Worm (Caenorhabditis elegans) whole organism, young adult: Measurements from ENCODE around the gene srw-33.
A peak's percentile ranks its signal among the peaks of the same experiment; 100 is the strongest.

ENCODE experiments used
- B0336.3 ChIP-seq: fragments of 200-800 bp; sonication (Bioruptor generic); IDR thresholded peaks from 2 replicates; pipeline ENCODE4 v1.3.6; 2022; ENCODE audit warnings: missing genetic modification characterization, missing compliant biosample characterization
- D2030.7 ChIP-seq: fragments of 200-800 bp; sonication (Bioruptor generic); IDR thresholded peaks from 2 replicates; pipeline ENCODE4 v1.3.6; 2022; ENCODE audit warnings: missing genetic modification reagents, missing genetic modification characterization, missing compliant biosample characterization
- F10E7.11 ChIP-seq: sonication (generic microtip); optimal IDR thresholded peaks from 2 replicates; lab custom pipeline; 2017; ENCODE audit warnings: mild to moderate bottlenecking, missing genetic modification characterization, moderate library complexity, missing compliant biosample characterization
- F22D6.2 ChIP-seq: sonication (generic microtip); optimal IDR thresholded peaks from 2 replicates; lab custom pipeline; 2016; ENCODE audit warnings: mild to moderate bottlenecking, missing genetic modification characterization, missing compliant biosample characterization
- F23B12.7 ChIP-seq: sonication (generic microtip); optimal IDR thresholded peaks from 2 replicates; lab custom pipeline; 2017; ENCODE audit warnings: missing genetic modification characterization, mild to moderate bottlenecking, missing compliant biosample characterization, antibody characterized with exemption, moderate library complexity; ENCODE audit not compliant: insufficient read depth
- F49E8.2 ChIP-seq: sonication (generic microtip); optimal IDR thresholded peaks from 3 replicates; lab custom pipeline; 2017; ENCODE audit warnings: missing genetic modification characterization, mild to moderate bottlenecking, missing compliant biosample characterization, antibody characterized with exemption, moderate library complexity; ENCODE audit not compliant: insufficient read depth
- F52B5.7 ChIP-seq: sonication (generic microtip); optimal IDR thresholded peaks from 2 replicates; lab custom pipeline; 2016; ENCODE audit warnings: mild to moderate bottlenecking, missing genetic modification characterization, missing compliant biosample characterization
- F57A8.1 ChIP-seq: fragments of 200-800 bp; sonication (Bioruptor generic); optimal IDR thresholded peaks from 2 replicates; lab custom pipeline; 2018; ENCODE audit warnings: mild to moderate bottlenecking, missing genetic modification characterization, moderate library complexity, missing compliant biosample characterization
- F57C9.4 ChIP-seq: sonication (generic microtip); optimal IDR thresholded peaks from 2 replicates; lab custom pipeline; 2017; ENCODE audit warnings: mild to moderate bottlenecking, missing genetic modification characterization, missing compliant biosample characterization
- K12H6.12 ChIP-seq: fragments of 200-800 bp; sonication (Bioruptor generic); optimal IDR thresholded peaks from 2 replicates; lab custom pipeline; 2018; ENCODE audit warnings: mild to moderate bottlenecking, missing genetic modification characterization, missing compliant biosample characterization
- Y53G8AR.9 ChIP-seq: fragments of 200-800 bp; sonication (Bioruptor generic); conservative IDR thresholded peaks from 2 replicates; pipeline ENCODE4 v1.3.6; 2022; ENCODE audit warnings: missing genetic modification reagents, missing genetic modification characterization, missing compliant biosample characterization
- Y79H2A.3 ChIP-seq: fragments of 200-800 bp; sonication (Bioruptor generic); conservative IDR thresholded peaks from 2 replicates; pipeline ENCODE4 v1.3.6; 2022; ENCODE audit warnings: missing genetic modification reagents, missing genetic modification characterization, missing compliant biosample characterization
- Y95B8A.8 ChIP-seq: fragments of 200-800 bp; sonication (Bioruptor generic); IDR thresholded peaks from 2 replicates; pipeline ENCODE4 v1.3.6; 2022; ENCODE audit warnings: missing genetic modification reagents, missing genetic modification characterization, missing compliant biosample characterization
- aptf-3 ChIP-seq: fragments of 200-800 bp; sonication (Bioruptor generic); IDR thresholded peaks from 2 replicates; pipeline ENCODE4 v1.3.6; 2022; ENCODE audit warnings: missing genetic modification characterization, missing compliant biosample characterization
- athp-1 ChIP-seq: sonication (generic microtip); optimal IDR thresholded peaks from 2 replicates; lab custom pipeline; 2017; ENCODE audit warnings: mild to moderate bottlenecking, missing genetic modification characterization, missing compliant biosample characterization
- bed-1 ChIP-seq: fragments of 200-800 bp; sonication (Bioruptor generic); IDR thresholded peaks from 2 replicates; pipeline ENCODE4 v1.3.6; 2022; ENCODE audit warnings: missing genetic modification reagents, missing genetic modification characterization, missing compliant biosample characterization
- ceh-79 ChIP-seq: sonication (generic microtip); optimal IDR thresholded peaks from 2 replicates; lab custom pipeline; 2017; ENCODE audit warnings: mild to moderate bottlenecking, missing genetic modification characterization, missing compliant biosample characterization
- hlh-12 ChIP-seq: sonication (generic microtip); optimal IDR thresholded peaks from 2 replicates; lab custom pipeline; 2016; ENCODE audit warnings: missing genetic modification characterization, missing compliant biosample characterization
- hlh-26 ChIP-seq: fragments of 200-800 bp; sonication (Bioruptor generic); conservative IDR thresholded peaks from 2 replicates; pipeline ENCODE4 v1.3.6; 2022; ENCODE audit warnings: missing genetic modification reagents, missing genetic modification characterization, missing compliant biosample characterization
- hmg-20 ChIP-seq: fragments of 200-800 bp; sonication (Bioruptor generic); IDR thresholded peaks from 2 replicates; pipeline ENCODE4 v1.3.6; 2022; ENCODE audit warnings: missing genetic modification reagents, missing genetic modification characterization, missing compliant biosample characterization
- hsf-1 ChIP-seq: fragments of 200-800 bp; sonication (Bioruptor generic); IDR thresholded peaks from 2 replicates; pipeline ENCODE4 v1.3.6; 2022; ENCODE audit warnings: missing genetic modification reagents, missing genetic modification characterization, missing compliant biosample characterization
- lag-1 ChIP-seq: fragments of 200-800 bp; sonication (Bioruptor generic); IDR thresholded peaks from 2 replicates; pipeline ENCODE4 v1.3.6; 2022; ENCODE audit warnings: missing genetic modification reagents, missing genetic modification characterization, missing compliant biosample characterization
- let-526 ChIP-seq: fragments of 200-800 bp; sonication (Bioruptor generic); IDR thresholded peaks from 2 replicates; pipeline ENCODE4 v1.3.6; 2022; ENCODE audit warnings: missing genetic modification reagents, missing genetic modification characterization, missing compliant biosample characterization
- lin-26 ChIP-seq: fragments of 200-800 bp; sonication (Bioruptor generic); IDR thresholded peaks from 2 replicates; pipeline ENCODE4 v1.3.6; 2022; ENCODE audit warnings: missing genetic modification reagents, missing genetic modification characterization, missing compliant biosample characterization
- lin-54 ChIP-seq: fragments of 200-800 bp; sonication (Bioruptor generic); optimal IDR thresholded peaks from 2 replicates; lab custom pipeline; 2018; ENCODE audit warnings: mild to moderate bottlenecking, missing genetic modification characterization, missing compliant biosample characterization
- lir-1 ChIP-seq: fragments of 200-800 bp; sonication (Bioruptor generic); conservative IDR thresholded peaks from 2 replicates; pipeline ENCODE4 v1.3.6; 2022; ENCODE audit warnings: missing genetic modification reagents, missing genetic modification characterization, missing compliant biosample characterization
- lsl-1 ChIP-seq: fragments of 200-800 bp; sonication (Bioruptor generic); optimal IDR thresholded peaks from 2 replicates; lab custom pipeline; 2018; ENCODE audit warnings: mild to moderate bottlenecking, missing genetic modification characterization, moderate library complexity, missing compliant biosample characterization
- madf-10 ChIP-seq: sonication (generic microtip); optimal IDR thresholded peaks from 2 replicates; lab custom pipeline; 2016; ENCODE audit warnings: mild to moderate bottlenecking, missing genetic modification characterization, missing compliant biosample characterization
- madf-3 ChIP-seq: fragments of 200-800 bp; sonication (Bioruptor generic); IDR thresholded peaks from 2 replicates; pipeline ENCODE4 v1.3.6; 2022; ENCODE audit warnings: missing genetic modification reagents, missing genetic modification characterization, missing compliant biosample characterization
- nfya-1 ChIP-seq: sonication (generic microtip); optimal IDR thresholded peaks from 2 replicates; lab custom pipeline; 2017; ENCODE audit warnings: antibody characterized with exemption, missing compliant biosample characterization, missing genetic modification characterization, borderline replicate concordance; ENCODE audit not compliant: insufficient read depth
- nfyb-1 ChIP-seq: fragments of 200-800 bp; sonication (Bioruptor generic); IDR thresholded peaks from 2 replicates; pipeline ENCODE4 v1.3.6; 2022; ENCODE audit warnings: missing genetic modification reagents, missing genetic modification characterization, missing compliant biosample characterization
- nhr-80 ChIP-seq: sonication (generic microtip); optimal IDR thresholded peaks from 2 replicates; lab custom pipeline; 2016; ENCODE audit warnings: missing genetic modification characterization, missing compliant biosample characterization
- sdz-38 ChIP-seq: sonication (generic microtip); optimal IDR thresholded peaks from 2 replicates; lab custom pipeline; 2016; ENCODE audit warnings: missing genotype, missing genetic modification characterization, missing compliant biosample characterization
- sea-2 ChIP-seq: fragments of 200-800 bp; sonication (Bioruptor generic); IDR thresholded peaks from 2 replicates; pipeline ENCODE4 v1.3.6; 2022; ENCODE audit warnings: missing genetic modification characterization, missing compliant biosample characterization
- somi-1 ChIP-seq: fragments of 200-800 bp; sonication (Bioruptor generic); optimal IDR thresholded peaks from 2 replicates; lab custom pipeline; 2018; ENCODE audit warnings: mild to moderate bottlenecking, missing genetic modification characterization, missing compliant biosample characterization
- tbp1 ChIP-seq: fragments of 200-800 bp; sonication (Bioruptor generic); optimal IDR thresholded peaks from 2 replicates; lab custom pipeline; 2018; ENCODE audit warnings: mild to moderate bottlenecking, missing genetic modification characterization, missing compliant biosample characterization
- xnd-1 ChIP-seq: sonication (generic microtip); optimal IDR thresholded peaks from 2 replicates; lab custom pipeline; 2016; ENCODE audit warnings: missing genotype, missing genetic modification reagents, missing genetic modification characterization, missing compliant biosample characterization
- zfh-2 ChIP-seq: fragments of 200-800 bp; sonication (Bioruptor generic); conservative IDR thresholded peaks from 2 replicates; pipeline ENCODE4 v1.3.6; 2022; ENCODE audit warnings: missing genetic modification reagents, missing genetic modification characterization, missing compliant biosample characterization
- ztf-25 ChIP-seq: fragments of 200-800 bp; sonication (Bioruptor generic); IDR thresholded peaks from 2 replicates; pipeline ENCODE4 v1.3.6; 2022; ENCODE audit warnings: missing genetic modification reagents, missing genetic modification characterization, missing compliant biosample characterization
- ztf-26 ChIP-seq: sonication (generic microtip); optimal IDR thresholded peaks from 2 replicates; lab custom pipeline; 2017; ENCODE audit warnings: missing genetic modification characterization, missing compliant biosample characterization
- ztf-28 ChIP-seq: fragments of 200-800 bp; sonication (Bioruptor generic); IDR thresholded peaks from 2 replicates; pipeline ENCODE4 v1.3.6; 2022; ENCODE audit warnings: missing genetic modification reagents, missing genetic modification characterization, missing compliant biosample characterization
- ztf-3 ChIP-seq: fragments of 200-800 bp; sonication (Bioruptor generic); optimal IDR thresholded peaks from 2 replicates; lab custom pipeline; 2018; ENCODE audit warnings: mild to moderate bottlenecking, missing genetic modification characterization, missing compliant biosample characterization

srw-33 gene

DNA sequence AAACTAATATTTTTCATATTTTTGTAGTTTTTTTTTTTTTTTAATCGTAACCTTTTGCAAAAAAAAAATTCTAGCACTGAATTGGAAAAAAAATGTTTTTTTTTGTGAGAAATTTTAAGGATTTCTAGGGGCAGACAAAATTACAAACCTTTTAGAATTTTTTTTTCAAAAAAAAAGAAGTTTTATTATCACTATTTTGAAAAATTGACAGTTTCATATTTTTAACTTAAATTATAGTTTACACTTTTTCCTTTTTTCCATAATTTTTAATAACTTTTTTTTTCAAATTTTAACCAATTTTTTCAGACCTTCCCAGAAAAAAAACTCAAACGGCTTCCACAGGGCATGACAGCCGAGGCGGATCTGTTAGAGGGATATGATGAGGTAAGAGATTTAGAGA, 19.7 kb upstream of the srw-33 start, which contains the start of gene dpf-1:
Gene dpf-1 (plus strand): TSS at position 301 of the 400 bp plus-strand sequence.
- TF ChIP-seq lin-26 (GFP tag; lab: Robert Waterston, UW) = no peak
- no peak for TF ChIP-seq athp-1 (tag; lab: Kevin White, UChicago)
- no peak for TF ChIP-seq Y79H2A.3 (GFP tag; lab: Robert Waterston, UW)
- TF ChIP-seq lag-1 (GFP tag; lab: Robert Waterston, UW) = no peak
- TF ChIP-seq ztf-28 (GFP tag; lab: Robert Waterston, UW) = no peak
- TF ChIP-seq F49E8.2 (tag; lab: Kevin White, UChicago) = no peak

DNA sequence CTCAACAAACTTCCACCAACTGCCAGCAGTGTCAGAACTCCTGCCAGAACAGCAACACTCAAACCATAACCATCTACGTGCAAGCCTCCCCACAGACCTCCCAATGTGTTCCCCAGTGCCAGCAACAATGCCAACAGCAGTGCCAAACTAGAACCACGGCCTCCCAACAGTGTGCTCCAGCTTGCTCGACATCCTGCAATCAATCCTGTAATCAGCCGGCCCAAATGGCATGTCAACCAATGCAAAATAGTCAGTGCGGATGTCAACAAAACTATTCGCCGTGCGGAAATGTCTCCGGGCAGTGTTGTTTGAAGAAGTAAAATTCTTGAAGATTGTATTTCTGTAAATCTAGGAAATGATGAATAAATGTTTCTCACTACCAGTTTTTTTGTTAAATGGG, 15.4 kb upstream of the srw-33 start:
- TF ChIP-seq hlh-26 (GFP tag; lab: Robert Waterston, UW) (no peak), F10E7.11 (tag; lab: Kevin White, UChicago) (no peak), madf-3 (GFP tag; lab: Robert Waterston, UW) (no peak), B0336.3 (no peak), bed-1 (no peak), ztf-25 (GFP tag; lab: Robert Waterston, UW) (no peak), aptf-3 (GFP tag; lab: Robert Waterston, UW) (no peak), K12H6.12 (no peak)

DNA sequence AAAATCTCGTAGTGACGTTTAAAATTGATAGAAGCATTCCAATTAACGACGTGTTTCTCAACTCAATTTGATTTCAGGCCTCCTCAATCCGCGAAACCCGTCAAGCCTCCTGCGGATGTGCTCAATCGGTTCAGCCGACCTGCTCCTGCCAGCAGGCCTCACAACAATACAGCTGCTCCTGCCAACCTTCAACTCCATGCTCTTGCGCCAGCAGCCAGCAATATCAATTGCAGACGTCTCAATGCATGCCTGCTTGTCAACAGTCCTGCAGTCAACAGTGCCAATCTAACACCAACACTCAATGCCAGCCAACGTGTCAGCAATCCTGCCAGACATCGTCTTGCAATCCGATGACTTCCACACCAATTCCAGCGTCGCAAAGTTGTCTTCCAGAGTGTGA, 14.7 kb upstream of the srw-33 start:
- TF ChIP-seq zfh-2 (GFP tag; lab: Robert Waterston, UW) (peak; percentile 62), hsf-1 (no peak)

DNA sequence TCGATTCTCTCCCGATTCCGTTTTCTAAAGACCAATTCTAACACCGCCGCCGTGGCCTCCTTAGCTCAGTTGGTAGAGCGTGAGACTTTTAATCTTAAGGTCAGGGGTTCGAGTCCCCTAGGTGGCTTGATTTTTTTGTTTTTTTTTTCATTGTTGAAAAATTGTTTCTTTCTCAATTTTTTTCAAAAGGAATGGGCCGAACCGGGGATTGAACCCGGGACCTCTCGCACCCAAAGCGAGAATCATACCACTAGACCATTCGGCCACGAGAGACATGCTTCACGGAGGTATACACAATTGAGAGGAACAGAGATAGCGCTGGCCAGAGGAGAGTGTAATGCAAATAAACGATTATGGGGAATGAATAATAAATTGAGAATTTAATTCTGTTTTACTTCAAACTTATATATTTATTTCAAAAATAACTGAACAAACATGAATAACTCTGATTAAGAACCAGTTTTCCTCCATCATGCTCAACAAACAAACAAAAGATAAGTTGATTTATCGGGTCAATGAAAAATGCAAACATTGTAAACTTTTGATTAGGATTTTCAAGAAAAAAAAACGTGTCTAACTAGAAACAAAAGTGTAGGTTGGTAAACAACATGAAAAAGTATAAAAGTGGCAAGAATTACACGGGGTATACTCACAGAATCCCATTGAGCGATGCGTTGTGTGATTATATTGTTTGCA, 13.9 kb upstream of the srw-33 start, which contains the start of gene pqn-71:
Gene pqn-71 (plus strand): TSS at position 646 of the 696 bp plus-strand sequence.
- peak; percentile 88 for TF ChIP-seq Y95B8A.8 (GFP tag; lab: Robert Waterston, UW)
- peak; percentile 96 for TF ChIP-seq ztf-26
- TF ChIP-seq nfya-1 (tag; lab: Kevin White, UChicago) = no peak
- peak; percentile 46 for TF ChIP-seq xnd-1 (tag; lab: Kevin White, UChicago)
- peak; percentile 80 for TF ChIP-seq ztf-28 (GFP tag; lab: Robert Waterston, UW)
- peak; percentile 47 for TF ChIP-seq F57A8.1 (GFP tag; lab: Kevin White, UChicago)
- peak; percentile 86 for TF ChIP-seq hlh-12
- peak; percentile 99 for TF ChIP-seq tbp1 (GFP tag; lab: Kevin White, UChicago)
- TF ChIP-seq F22D6.2 = peak; percentile 85
- TF ChIP-seq lir-1 = 0 out of 2 replicates have a peak, but pooled peaks have one; percentile 22
- peak; percentile 71; the same call in 1 of the 2 replicates for TF ChIP-seq sea-2 (GFP tag; lab: Robert Waterston, UW)
- peak; percentile 95 for TF ChIP-seq F23B12.7
- TF ChIP-seq sdz-38 = no peak
- TF ChIP-seq lsl-1 = peak; percentile 73
- no peak for TF ChIP-seq F57C9.4 (tag; lab: Kevin White, UChicago)
- peak; percentile 85 for TF ChIP-seq lin-54 (GFP tag; lab: Kevin White, UChicago)
- TF ChIP-seq somi-1 = peak; percentile 91
- TF ChIP-seq F10E7.11 (tag; lab: Kevin White, UChicago) = peak; percentile 47
- TF ChIP-seq bed-1 = 0 out of 2 replicates have a peak, but pooled peaks have one; percentile 72
- TF ChIP-seq Y53G8AR.9 (GFP tag; lab: Robert Waterston, UW) = peak; percentile 83
- TF ChIP-seq nfyb-1 (GFP tag; lab: Robert Waterston, UW) = peak; percentile 96
- TF ChIP-seq ceh-79 (tag; lab: Kevin White, UChicago) = peak; percentile 88
- peak; percentile 97 for TF ChIP-seq D2030.7
- TF ChIP-seq madf-3 (GFP tag; lab: Robert Waterston, UW) = peak; percentile 85
- peak; percentile 81 for TF ChIP-seq F52B5.7
- peak; percentile 92 for TF ChIP-seq madf-10 (tag; lab: Kevin White, UChicago)
- peak; percentile 89 for TF ChIP-seq hmg-20 (GFP tag; lab: Robert Waterston, UW)
- TF ChIP-seq let-526 (GFP tag; lab: Robert Waterston, UW) = peak; percentile 89
- TF ChIP-seq ztf-3 (GFP tag; lab: Kevin White, UChicago) = peak; percentile 54
- TF ChIP-seq nhr-80 (tag; lab: Kevin White, UChicago) = peak; percentile 80
